Fruit fly (Drosophila melanogaster): Measurements from ENCODE around the gene Cyt-c-d.

dm6 chr2L:16715133-16715833 is 408 bp upstream of the Cyt-c-d start:
- TF ChIP-seq tj (GFP tag; optimal IDR thresholded peaks at IDR 0.05) (no peak), CG11617 (GFP tag; optimal IDR thresholded peaks at IDR 0.05) (no peak), cic (GFP tag; optimal IDR thresholded peaks at IDR 0.05) (no peak), Mnt (GFP tag; optimal IDR thresholded peaks at IDR 0.05) (no peak)

Data from whole organism, adult.